Worm (Caenorhabditis elegans) whole organism, mixed stage, embryonic: ENCODE results near the gene R02E12.12.

Source experiments
- M03D4.4 ChIP-seq: sonication (generic microtip); optimal IDR thresholded peaks from 2 replicates; lab custom pipeline; 2017; ENCODE audit warnings: mild to moderate bottlenecking, missing genetic modification characterization, missing compliant biosample characterization
- bed-3 ChIP-seq: fragments of 200-800 bp; sonication (Bioruptor generic); optimal IDR thresholded peaks from 3 replicates; lab custom pipeline; 2018; ENCODE audit warnings: mild to moderate bottlenecking, missing genetic modification characterization, moderate library complexity, missing compliant biosample characterization
- blmp-1 ChIP-seq: fragments of 150-350 bp; optimal IDR thresholded peaks from 2 replicates; lab custom pipeline; 2014; ENCODE audit warnings: missing biosample characterization, missing genetic modification characterization
- ceh-39 ChIP-seq: fragments of 150-350 bp; optimal IDR thresholded peaks from 2 replicates; lab custom pipeline; 2014; ENCODE audit warnings: missing biosample characterization, missing genetic modification characterization
- ceh-43 ChIP-seq: fragments of 200-800 bp; sonication (Bioruptor generic); optimal IDR thresholded peaks from 2 replicates; lab custom pipeline; 2018; ENCODE audit warnings: mild to moderate bottlenecking, missing genetic modification characterization, moderate library complexity, missing compliant biosample characterization
- ceh-83 ChIP-seq: fragments of 200-800 bp; sonication (Bioruptor generic); optimal IDR thresholded peaks from 2 replicates; lab custom pipeline; 2018; ENCODE audit warnings: mild to moderate bottlenecking, missing genetic modification characterization, missing compliant biosample characterization
- ces-1 ChIP-seq: fragments of 150-350 bp; optimal IDR thresholded peaks from 2 replicates; lab custom pipeline; 2014; ENCODE audit warnings: missing biosample characterization, missing genetic modification reagents, missing genetic modification characterization
- cnd-1 ChIP-seq: fragments of 200-800 bp; sonication (Bioruptor generic); optimal IDR thresholded peaks from 2 replicates; lab custom pipeline; 2018; ENCODE audit warnings: mild to moderate bottlenecking, missing genetic modification characterization, missing compliant biosample characterization
- drap-1 ChIP-seq: fragments of 200-800 bp; sonication (Bioruptor generic); optimal IDR thresholded peaks from 3 replicates; lab custom pipeline; 2018; ENCODE audit warnings: mild to moderate bottlenecking, missing genetic modification characterization, missing compliant biosample characterization
- elt-1 ChIP-seq: sonication (generic microtip); optimal IDR thresholded peaks from 2 replicates; lab custom pipeline; 2017; ENCODE audit warnings: missing genetic modification characterization, mild to moderate bottlenecking, missing compliant biosample characterization, antibody characterized with exemption, moderate library complexity, borderline replicate concordance; ENCODE audit not compliant: insufficient read depth
- elt-3 ChIP-seq: fragments of 150-350 bp; optimal IDR thresholded peaks from 2 replicates; lab custom pipeline; 2014; ENCODE audit warnings: missing biosample characterization, missing genetic modification characterization
- flh-1 ChIP-seq: fragments of 200-800 bp; sonication (Bioruptor generic); optimal IDR thresholded peaks from 2 replicates; lab custom pipeline; 2018; ENCODE audit warnings: mild to moderate bottlenecking, missing genetic modification characterization, moderate library complexity, missing compliant biosample characterization
- ham-2 ChIP-seq: fragments of 200-800 bp; sonication (Bioruptor generic); optimal IDR thresholded peaks from 2 replicates; lab custom pipeline; 2018; ENCODE audit warnings: mild to moderate bottlenecking, missing genetic modification characterization, missing compliant biosample characterization
- hlh-1 ChIP-seq: fragments of 150-350 bp; optimal IDR thresholded peaks from 2 replicates; lab custom pipeline; 2014; ENCODE audit warnings: missing biosample characterization, missing genetic modification reagents, missing genetic modification characterization
- lin-13 ChIP-seq: fragments of 150-350 bp; optimal IDR thresholded peaks from 2 replicates; lab custom pipeline; 2014; ENCODE audit warnings: missing biosample characterization, missing genetic modification characterization
- lin-32 ChIP-seq: fragments of 200-800 bp; sonication (Bioruptor generic); optimal IDR thresholded peaks from 2 replicates; lab custom pipeline; 2018; ENCODE audit warnings: mild to moderate bottlenecking, missing genetic modification characterization, missing compliant biosample characterization
- lsy-2 ChIP-seq: fragments of 150-350 bp; optimal IDR thresholded peaks from 2 replicates; lab custom pipeline; 2014; ENCODE audit warnings: missing biosample characterization, missing genetic modification characterization
- mab-5 ChIP-seq: fragments of 150-350 bp; optimal IDR thresholded peaks from 2 replicates; lab custom pipeline; 2014; ENCODE audit warnings: missing biosample characterization, missing genetic modification characterization
- mls-2 ChIP-seq: sonication (generic microtip); optimal IDR thresholded peaks from 2 replicates; lab custom pipeline; 2016; ENCODE audit warnings: mild to moderate bottlenecking, missing genetic modification characterization, moderate library complexity, missing compliant biosample characterization
- nhr-2 ChIP-seq: fragments of 150-350 bp; optimal IDR thresholded peaks from 2 replicates; lab custom pipeline; 2014; ENCODE audit warnings: missing biosample characterization, missing genetic modification characterization
- nhr-237 ChIP-seq: fragments of 150-350 bp; optimal IDR thresholded peaks from 2 replicates; lab custom pipeline; 2014; ENCODE audit warnings: missing biosample characterization, missing genetic modification characterization
- nhr-28 ChIP-seq: fragments of 150-350 bp; optimal IDR thresholded peaks from 2 replicates; lab custom pipeline; 2014; ENCODE audit warnings: missing biosample characterization, missing genetic modification characterization
- nhr-76 ChIP-seq: sonication (generic microtip); optimal IDR thresholded peaks from 2 replicates; lab custom pipeline; 2017; ENCODE audit warnings: missing biosample characterization, missing genetic modification characterization
- pha-4 ChIP-seq: fragments of 150-350 bp; optimal IDR thresholded peaks from 2 replicates; lab custom pipeline; 2018; ENCODE audit warnings: missing biosample characterization, missing genetic modification reagents, missing genetic modification characterization
- sem-2 ChIP-seq: fragments of 200-800 bp; sonication (Bioruptor generic); optimal IDR thresholded peaks from 2 replicates; lab custom pipeline; 2018; ENCODE audit warnings: mild to moderate bottlenecking, missing genetic modification characterization, missing compliant biosample characterization
- snpc-4 ChIP-seq: fragments of 150-350 bp; optimal IDR thresholded peaks from 2 replicates; lab custom pipeline; 2014; ENCODE audit warnings: missing biosample characterization, missing genetic modification characterization
- sptf-1 ChIP-seq: sonication (generic microtip); optimal IDR thresholded peaks from 2 replicates; lab custom pipeline; 2017; ENCODE audit warnings: mild to moderate bottlenecking, missing genetic modification characterization, moderate library complexity, missing compliant biosample characterization
- tbx-8 ChIP-seq: fragments of 200-800 bp; sonication (Bioruptor generic); optimal IDR thresholded peaks from 2 replicates; lab custom pipeline; 2018; ENCODE audit warnings: mild to moderate bottlenecking, missing genetic modification characterization, moderate library complexity, missing compliant biosample characterization
- unc-120 ChIP-seq: sonication (generic microtip); optimal IDR thresholded peaks from 2 replicates; lab custom pipeline; 2017; ENCODE audit warnings: missing genetic modification characterization, missing compliant biosample characterization; ENCODE audit not compliant: poor library complexity, severe bottlenecking
- unc-39 ChIP-seq: fragments of 150-350 bp; optimal IDR thresholded peaks from 2 replicates; lab custom pipeline; 2014; ENCODE audit warnings: missing biosample characterization, missing genetic modification characterization
- unc-62 ChIP-seq: fragments of 150-350 bp; optimal IDR thresholded peaks from 2 replicates; lab custom pipeline; 2014; ENCODE audit warnings: missing biosample characterization, missing genetic modification reagents, missing genetic modification characterization
- zip-8 ChIP-seq: fragments of 150-350 bp; optimal IDR thresholded peaks from 2 replicates; lab custom pipeline; 2014; ENCODE audit warnings: missing biosample characterization, missing genetic modification characterization
- ztf-11 ChIP-seq: fragments of 150-350 bp; optimal IDR thresholded peaks from 2 replicates; lab custom pipeline; 2014; ENCODE audit warnings: missing biosample characterization, missing genetic modification characterization

R02E12.12 gene

ce11 chrX:3982370-3982769 lies 20.9 kb upstream of the R02E12.12 start:
- TF ChIP-seq blmp-1 (tag; lab: Kevin White, UChicago) (no peak), ham-2 (no peak), nhr-2 (tag; lab: Kevin White, UChicago) (no peak), lsy-2 (tag; lab: Kevin White, UChicago) (no peak), mls-2 (tag; lab: Kevin White, UChicago) (no peak), bed-3 (GFP tag; lab: Kevin White, UChicago) (no peak), unc-62 (GFP tag; lab: Kevin White, UChicago) (no peak), ceh-43 (no peak), tbx-8 (GFP tag; lab: Kevin White, UChicago) (no peak), elt-3 (tag; lab: Kevin White, UChicago) (no peak), M03D4.4 (tag; lab: Kevin White, UChicago) (no peak), unc-39 (no peak)

DNA sequence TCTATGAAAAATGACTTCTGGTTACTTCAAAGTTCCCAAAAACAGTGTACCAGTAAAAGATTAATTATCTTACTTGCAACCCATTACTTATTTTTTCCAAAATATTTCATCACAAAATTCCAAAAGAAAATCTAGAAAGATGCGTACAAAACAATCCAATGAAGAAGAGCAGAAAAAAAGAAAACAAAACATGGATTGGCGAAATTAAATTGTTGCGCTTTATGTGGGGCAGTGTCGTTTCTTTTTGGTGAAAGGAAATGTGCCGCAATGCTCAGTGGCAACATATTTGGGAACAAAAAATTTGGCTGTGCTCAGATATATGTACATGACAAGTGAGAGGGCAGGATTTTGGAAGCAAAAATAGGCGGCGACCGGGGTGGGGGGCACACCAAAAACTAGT lies 14.7 kb upstream of the R02E12.12 start:
- TF ChIP-seq ces-1 (GFP tag; lab: Kevin White, UChicago) (peak; percentile 74), sem-2 (GFP tag; lab: Kevin White, UChicago) (no peak)
- TF ChIP-seq, all 35 proteins: peak for 1

DNA sequence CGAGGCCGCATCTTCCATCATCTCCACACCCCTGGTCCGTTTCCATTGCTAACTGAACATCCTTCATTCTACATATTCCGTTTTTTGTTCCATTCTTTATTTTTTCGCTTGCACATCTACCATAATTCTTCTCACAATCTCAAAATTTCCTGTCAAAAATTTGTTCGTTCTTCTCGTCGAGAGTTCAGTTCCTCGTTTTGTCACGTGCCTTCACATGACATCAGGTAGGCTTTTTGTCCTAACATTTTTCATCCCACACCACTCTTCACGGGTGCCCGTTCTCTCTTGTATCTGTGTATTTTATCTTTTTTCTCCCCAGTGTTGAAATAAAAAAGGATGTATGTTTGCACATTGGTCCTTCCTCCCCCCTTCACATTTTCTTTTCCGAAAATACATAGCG lies 12.8 kb upstream of the R02E12.12 start:
- TF ChIP-seq snpc-4 (tag; lab: Kevin White, UChicago) = no peak
- TF ChIP-seq ceh-39 (tag; lab: Kevin White, UChicago) = no peak
- no peak for TF ChIP-seq ceh-43
- no peak for TF ChIP-seq flh-1
- no peak for TF ChIP-seq ztf-11 (tag; lab: Kevin White, UChicago)
- no peak for TF ChIP-seq unc-39
- no peak for TF ChIP-seq lin-13 (tag; lab: Kevin White, UChicago)
- no peak for TF ChIP-seq ham-2

DNA sequence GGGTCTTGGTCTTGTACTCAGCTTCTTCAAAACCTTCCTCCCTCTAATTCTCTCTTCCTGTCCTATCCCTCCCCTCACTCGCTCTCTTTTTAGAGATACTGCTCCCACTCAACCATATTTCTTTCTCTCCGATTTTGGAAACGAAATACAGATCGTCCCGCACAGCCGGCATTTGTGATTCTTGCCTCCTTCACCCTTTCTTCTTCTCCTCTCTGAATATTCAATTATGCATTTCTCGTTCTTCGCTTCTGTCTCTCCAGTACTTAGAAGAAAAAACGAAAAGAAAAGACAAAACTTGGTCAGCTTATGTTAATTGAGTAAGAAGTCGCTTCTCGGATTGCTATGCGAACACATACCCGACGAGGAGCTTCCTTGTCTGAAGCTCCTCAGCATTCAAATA lies 12.4 kb upstream of the R02E12.12 start:
- no peak for TF ChIP-seq nhr-237
- TF ChIP-seq sptf-1 (tag; lab: Kevin White, UChicago) = no peak
- no peak for TF ChIP-seq ceh-83 (GFP tag; lab: Kevin White, UChicago)
- TF ChIP-seq ces-1 (GFP tag; lab: Kevin White, UChicago) = peak; percentile 66

DNA sequence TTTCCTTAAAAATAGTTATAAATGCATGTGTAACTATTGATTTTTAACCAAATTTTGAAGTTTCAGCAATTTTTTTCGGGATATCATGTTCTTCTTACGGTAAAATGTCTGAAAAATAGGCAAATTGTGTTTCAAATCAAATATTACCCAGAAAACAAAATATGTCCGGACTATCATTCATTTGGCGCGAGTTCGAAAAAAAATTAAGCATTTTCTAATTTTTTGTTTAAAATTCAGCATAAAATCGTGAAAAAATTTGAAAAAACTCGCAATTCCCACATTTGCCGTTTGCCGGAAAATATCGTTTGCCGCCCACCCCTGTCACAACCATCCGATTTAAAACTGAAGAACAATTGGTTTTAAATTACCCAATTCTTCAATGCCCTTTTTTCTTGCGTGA lies 11.7 kb upstream of the R02E12.12 start:
- TF ChIP-seq unc-62 (GFP tag; lab: Kevin White, UChicago) = no peak
- TF ChIP-seq nhr-237 = no peak
- no peak for TF ChIP-seq ceh-83 (GFP tag; lab: Kevin White, UChicago)
- no peak for TF ChIP-seq drap-1 (GFP tag; lab: Kevin White, UChicago)
- no peak for TF ChIP-seq nhr-76 (tag; lab: Kevin White, UChicago)
- no peak for TF ChIP-seq tbx-8 (GFP tag; lab: Kevin White, UChicago)
- no peak for TF ChIP-seq ham-2
- TF ChIP-seq unc-120 (tag; lab: Kevin White, UChicago) = no peak
- no peak for TF ChIP-seq ces-1 (GFP tag; lab: Kevin White, UChicago)
- no peak for TF ChIP-seq nhr-2 (tag; lab: Kevin White, UChicago)
- TF ChIP-seq elt-1 = no peak
- no peak for TF ChIP-seq mab-5 (tag; lab: Kevin White, UChicago)
- TF ChIP-seq unc-39 = no peak
- TF ChIP-seq lin-32 (GFP tag; lab: Kevin White, UChicago) = no peak
- no peak for TF ChIP-seq ztf-11 (tag; lab: Kevin White, UChicago)
- no peak for TF ChIP-seq lsy-2 (tag; lab: Kevin White, UChicago)
- no peak for TF ChIP-seq zip-8 (tag; lab: Kevin White, UChicago)
- TF ChIP-seq sptf-1 (tag; lab: Kevin White, UChicago) = no peak

- TF ChIP-seq snpc-4 (tag; lab: Kevin White, UChicago) = no peak
- peak; percentile 54 for TF ChIP-seq sem-2 (GFP tag; lab: Kevin White, UChicago)
- TF ChIP-seq lin-13 (tag; lab: Kevin White, UChicago) = no peak
- peak; percentile 71 for TF ChIP-seq sptf-1 (tag; lab: Kevin White, UChicago)
- TF ChIP-seq flh-1 = peak; percentile 38
- peak; percentile 41 for TF ChIP-seq cnd-1
- peak; percentile 35 for TF ChIP-seq lin-32 (GFP tag; lab: Kevin White, UChicago)
- TF ChIP-seq drap-1 (GFP tag; lab: Kevin White, UChicago) = peak; percentile 74
- no peak for TF ChIP-seq pha-4 (tag; lab: Kevin White, UChicago)
- no peak for TF ChIP-seq elt-3 (tag; lab: Kevin White, UChicago)
- no peak for TF ChIP-seq nhr-28 (tag; lab: Kevin White, UChicago)
- TF ChIP-seq ham-2 = peak; percentile 9
- peak; percentile 69 for TF ChIP-seq mls-2 (tag; lab: Kevin White, UChicago)
- peak; percentile 31 for TF ChIP-seq unc-120 (tag; lab: Kevin White, UChicago)
- peak; percentile 54 for TF ChIP-seq ceh-43
- peak; percentile 76 for TF ChIP-seq M03D4.4 (tag; lab: Kevin White, UChicago)
- TF ChIP-seq hlh-1 (tag; lab: Kevin White, UChicago) = no peak
- TF ChIP-seq ztf-11 (tag; lab: Kevin White, UChicago) = no peak
- peak; percentile 75 for TF ChIP-seq ceh-83 (GFP tag; lab: Kevin White, UChicago)
- no peak for TF ChIP-seq ces-1 (GFP tag; lab: Kevin White, UChicago)
- no peak for TF ChIP-seq nhr-2 (tag; lab: Kevin White, UChicago)
Observed at ce11 chrX:3994418-3994817, 8.9 kb upstream of the R02E12.12 start.
